Worm (Caenorhabditis elegans) whole organism, early embryonic: Measurements from ENCODE around the gene K06A4.6.

Experiments used
- B0310.2 ChIP-seq: sonication (generic microtip); optimal IDR thresholded peaks from 2 replicates; lab custom pipeline; 2016; ENCODE audit warnings: mild to moderate bottlenecking, missing genetic modification characterization, missing compliant biosample characterization
- F13C5.2 ChIP-seq: sonication (generic microtip); optimal IDR thresholded peaks from 2 replicates; lab custom pipeline; 2017; ENCODE audit warnings: mild to moderate bottlenecking, missing genetic modification characterization, inconsistent platforms, missing compliant biosample characterization
- aly-1 ChIP-seq: sonication (generic microtip); optimal IDR thresholded peaks from 2 replicates; lab custom pipeline; 2016; ENCODE audit warnings: missing genetic modification characterization, missing compliant biosample characterization
- ama-1 ChIP-seq: fragments of 150-350 bp; optimal IDR thresholded peaks from 2 replicates; lab custom pipeline; 2014
- ceh-13 ChIP-seq: fragments of 200-800 bp; sonication (Bioruptor generic); optimal IDR thresholded peaks from 2 replicates; lab custom pipeline; 2018; ENCODE audit warnings: mild to moderate bottlenecking, missing genetic modification characterization, missing compliant biosample characterization
- ceh-36 ChIP-seq: sonication (generic microtip); optimal IDR thresholded peaks from 2 replicates; lab custom pipeline; 2016; ENCODE audit warnings: missing genetic modification characterization, inconsistent platforms, missing compliant biosample characterization
- ets-7 ChIP-seq: sonication (generic microtip); optimal IDR thresholded peaks from 2 replicates; lab custom pipeline; 2016; ENCODE audit warnings: missing genotype, missing genetic modification characterization, missing compliant biosample characterization
- flt-1 ChIP-seq: fragments of 200-800 bp; sonication (Bioruptor generic); IDR thresholded peaks from 2 replicates; pipeline ENCODE4 v1.3.6; 2022; ENCODE audit warnings: missing genetic modification characterization, missing compliant biosample characterization
- hmbx-1 ChIP-seq: sonication (generic microtip); optimal IDR thresholded peaks from 2 replicates; lab custom pipeline; 2016; ENCODE audit warnings: mild to moderate bottlenecking, missing genetic modification characterization, missing compliant biosample characterization
- hmg-4 ChIP-seq: fragments of 200-800 bp; sonication (Bioruptor generic); optimal IDR thresholded peaks from 2 replicates; lab custom pipeline; 2018; ENCODE audit warnings: mild to moderate bottlenecking, missing genetic modification characterization, missing compliant biosample characterization
- hnd-1 ChIP-seq: sonication (generic microtip); optimal IDR thresholded peaks from 2 replicates; lab custom pipeline; 2016; ENCODE audit warnings: missing genetic modification characterization, missing compliant biosample characterization
- pes-1 ChIP-seq: fragments of 200-800 bp; sonication (Bioruptor generic); IDR thresholded peaks from 2 replicates; pipeline ENCODE4 v1.3.6; 2022; ENCODE audit warnings: missing genetic modification reagents, missing genetic modification characterization, missing compliant biosample characterization
- scrt-1 ChIP-seq: fragments of 200-800 bp; sonication (Bioruptor generic); IDR thresholded peaks from 2 replicates; pipeline ENCODE4 v1.3.6; 2022; ENCODE audit warnings: missing genetic modification characterization, missing compliant biosample characterization
- sea-1 ChIP-seq: fragments of 200-800 bp; sonication (Bioruptor generic); conservative IDR thresholded peaks from 2 replicates; pipeline ENCODE4 v1.3.6; 2022; ENCODE audit warnings: missing genetic modification characterization, missing compliant biosample characterization
- tbx-11 ChIP-seq: fragments of 200-800 bp; sonication (Bioruptor generic); IDR thresholded peaks from 2 replicates; pipeline ENCODE4 v1.3.6; 2022; ENCODE audit warnings: missing genetic modification characterization, missing compliant biosample characterization
- tbx-37 ChIP-seq: fragments of 200-800 bp; sonication (Bioruptor generic); conservative IDR thresholded peaks from 2 replicates; pipeline ENCODE4 v1.3.6; 2022; ENCODE audit warnings: missing genetic modification reagents, missing genetic modification characterization, missing compliant biosample characterization
- tra-4 ChIP-seq: sonication (generic microtip); optimal IDR thresholded peaks from 2 replicates; lab custom pipeline; 2017; ENCODE audit warnings: missing genetic modification characterization, missing compliant biosample characterization

The K06A4.6 gene

DNA sequence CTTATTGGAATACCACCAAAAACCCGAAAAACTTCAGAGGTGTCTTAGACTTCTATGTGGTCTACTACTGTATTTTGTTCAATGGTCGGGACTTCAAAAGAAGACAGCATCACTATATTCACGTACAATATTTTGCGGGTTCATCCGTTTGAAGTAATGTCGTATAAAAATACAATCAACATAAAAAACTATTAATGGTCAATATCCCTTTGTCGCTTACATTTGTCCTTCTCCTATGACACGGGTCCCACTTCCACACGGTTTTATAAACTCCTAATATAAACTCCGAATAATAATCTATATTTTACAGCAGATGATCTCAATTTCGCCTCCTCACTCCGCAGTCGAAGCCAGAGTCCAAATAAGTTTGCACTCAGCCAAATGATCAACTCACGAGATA lies 22.9 kb downstream of the K06A4.6 start:
- TF ChIP-seq hmg-4 (GFP tag; lab: Kevin White, UChicago) (no peak), ama-1 (lab: Kevin White, UChicago) (no peak), tra-4 (no peak), tbx-11 (no peak), scrt-1 (no peak), aly-1 (tag; lab: Kevin White, UChicago) (no peak), sea-1 (GFP tag; lab: Robert Waterston, UW) (no peak), F13C5.2 (tag; lab: Kevin White, UChicago) (no peak), pes-1 (GFP tag; lab: Robert Waterston, UW) (no peak), ets-7 (tag; lab: Kevin White, UChicago) (no peak), ceh-36 (tag; lab: Kevin White, UChicago) (no peak)

DNA sequence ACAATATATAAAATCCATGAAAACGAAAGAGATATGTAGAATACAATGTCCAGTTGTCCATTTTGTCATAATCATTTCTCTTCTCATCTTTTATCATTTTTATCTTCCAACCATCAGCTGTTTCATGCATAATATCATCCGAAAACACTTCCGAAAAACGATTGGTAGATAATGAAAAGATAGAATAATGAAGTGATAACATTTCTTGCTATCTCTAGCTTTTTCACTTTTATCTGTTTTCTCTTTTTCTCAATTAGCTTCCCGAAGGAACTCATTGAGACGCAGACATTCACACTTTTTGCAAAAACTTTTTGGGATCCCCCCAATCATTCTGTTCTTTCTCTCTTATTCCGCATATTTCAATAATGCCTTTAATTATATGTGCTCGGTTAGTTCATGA lies 26.5 kb downstream of the K06A4.6 start:
- TF ChIP-seq tra-4 (no peak), ets-7 (tag; lab: Kevin White, UChicago) (no peak), tbx-37 (GFP tag; lab: Robert Waterston, UW) (no peak), pes-1 (GFP tag; lab: Robert Waterston, UW) (no peak), hnd-1 (no peak), hmbx-1 (tag; lab: Kevin White, UChicago) (no peak), sea-1 (GFP tag; lab: Robert Waterston, UW) (no peak), ama-1 (lab: Kevin White, UChicago) (no peak), hmg-4 (GFP tag; lab: Kevin White, UChicago) (no peak), ceh-13 (GFP tag; lab: Kevin White, UChicago) (no peak), tbx-11 (no peak), aly-1 (tag; lab: Kevin White, UChicago) (no peak), scrt-1 (no peak), ceh-36 (tag; lab: Kevin White, UChicago) (no peak), B0310.2 (no peak)

DNA sequence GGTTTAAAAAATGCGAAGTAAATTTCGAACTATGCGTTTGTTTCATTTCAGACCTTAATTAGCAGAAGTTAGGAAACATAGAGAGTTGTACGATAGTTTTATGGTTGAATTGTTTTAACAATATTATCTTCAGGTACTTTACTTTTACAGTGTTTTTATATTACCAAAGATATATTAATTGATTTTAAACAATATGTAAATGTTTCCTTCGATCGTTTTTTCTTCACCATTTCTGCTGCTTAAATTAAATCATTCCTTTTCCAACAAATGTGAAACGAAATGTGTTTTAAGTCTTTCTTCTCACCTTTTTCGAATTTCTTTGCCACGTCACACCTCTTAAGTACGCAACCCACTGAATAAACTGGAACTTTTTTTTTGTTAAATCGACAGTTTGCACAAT lies 27.1 kb downstream of the K06A4.6 start:
- no peak for TF ChIP-seq ceh-36 (tag; lab: Kevin White, UChicago)
- no peak for TF ChIP-seq tra-4
- TF ChIP-seq pes-1 (GFP tag; lab: Robert Waterston, UW): no peak
- no peak for TF ChIP-seq ama-1 (lab: Kevin White, UChicago)
- TF ChIP-seq B0310.2: no peak

DNA sequence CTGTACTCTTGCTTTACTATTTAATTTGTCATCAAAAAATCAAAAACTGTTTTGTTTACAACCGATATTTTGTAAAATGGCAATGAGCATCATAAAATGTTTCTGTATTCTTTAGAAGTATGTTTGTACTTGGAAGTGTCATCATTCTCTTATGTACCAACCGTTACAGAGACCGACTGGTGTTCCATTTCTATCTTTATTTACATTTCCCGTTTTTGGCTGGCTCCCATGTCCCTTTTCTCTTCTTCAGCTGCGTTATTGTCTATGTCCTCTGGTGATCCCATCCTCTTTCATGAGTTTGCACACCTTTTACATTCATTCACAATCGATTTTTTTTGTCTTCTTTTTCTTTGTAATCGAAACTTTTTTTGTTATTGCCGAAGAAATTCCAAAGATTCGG lies 29.0 kb downstream of the K06A4.6 start:
- no peak for TF ChIP-seq flt-1
- TF ChIP-seq tbx-37 (GFP tag; lab: Robert Waterston, UW): no peak
- TF ChIP-seq ets-7 (tag; lab: Kevin White, UChicago): no peak
- TF ChIP-seq scrt-1: no peak

DNA sequence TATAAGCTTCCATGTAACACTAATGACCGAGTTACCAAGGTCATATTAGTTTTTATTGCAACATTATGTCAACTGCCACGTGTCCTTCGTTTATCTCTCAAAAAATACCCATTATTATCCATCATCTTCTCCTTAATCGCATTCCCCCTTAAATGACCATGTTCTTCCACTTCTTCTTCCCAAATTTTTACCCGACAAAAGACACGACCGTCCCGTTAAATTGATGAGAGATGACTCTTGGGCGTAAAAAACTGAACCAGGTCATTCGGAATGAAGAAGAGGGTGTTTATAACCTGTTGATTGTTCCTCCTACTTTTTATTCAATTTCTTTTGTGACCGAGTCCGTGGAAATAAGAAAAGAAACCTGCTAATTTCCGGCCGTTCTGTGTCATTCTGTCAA lies 35.8 kb downstream of the K06A4.6 start:
- no peak for TF ChIP-seq hmbx-1 (tag; lab: Kevin White, UChicago)
- no peak for TF ChIP-seq aly-1 (tag; lab: Kevin White, UChicago)
- no peak for TF ChIP-seq hnd-1
- no peak for TF ChIP-seq sea-1 (GFP tag; lab: Robert Waterston, UW)
- TF ChIP-seq tra-4: no peak
- TF ChIP-seq hmg-4 (GFP tag; lab: Kevin White, UChicago): no peak
- TF ChIP-seq ama-1 (lab: Kevin White, UChicago): no peak
- no peak for TF ChIP-seq scrt-1
- TF ChIP-seq pes-1 (GFP tag; lab: Robert Waterston, UW): no peak
- no peak for TF ChIP-seq ets-7 (tag; lab: Kevin White, UChicago)
- TF ChIP-seq B0310.2: no peak
- no peak for TF ChIP-seq flt-1
- TF ChIP-seq ceh-36 (tag; lab: Kevin White, UChicago): no peak
- no peak for TF ChIP-seq tbx-11

DNA sequence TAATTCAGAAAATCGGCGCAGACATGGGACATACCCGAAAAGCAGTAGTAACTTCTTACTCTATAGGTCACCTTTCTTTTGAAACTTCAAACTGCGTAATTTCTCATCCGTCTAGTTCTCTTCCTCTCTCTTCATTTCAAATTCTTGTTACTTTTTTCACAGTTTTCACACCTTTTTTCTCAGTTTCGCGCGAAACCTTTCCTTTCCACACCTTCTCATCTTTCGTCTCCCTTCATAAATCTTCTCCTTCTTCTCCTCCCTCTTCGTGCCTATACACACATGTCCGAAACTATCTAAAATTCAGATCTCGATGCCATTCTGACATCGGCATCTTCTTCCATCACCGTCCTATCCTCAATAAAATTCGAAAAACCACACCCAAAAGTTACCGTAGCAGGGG lies 36.7 kb downstream of the K06A4.6 start, which contains the start of gene wdr-62:
TSS of gene wdr-62 (plus strand) at position 301 of the 400 bp plus-strand sequence.
- TF ChIP-seq ama-1 (lab: Kevin White, UChicago) (no peak), scrt-1 (no peak), sea-1 (GFP tag; lab: Robert Waterston, UW) (no peak), F13C5.2 (tag; lab: Kevin White, UChicago) (no peak), tra-4 (no peak), ets-7 (tag; lab: Kevin White, UChicago) (no peak), ceh-13 (GFP tag; lab: Kevin White, UChicago) (no peak), flt-1 (no peak), pes-1 (GFP tag; lab: Robert Waterston, UW) (no peak), B0310.2 (no peak), tbx-37 (GFP tag; lab: Robert Waterston, UW) (no peak), aly-1 (tag; lab: Kevin White, UChicago) (no peak), hmbx-1 (tag; lab: Kevin White, UChicago) (no peak), tbx-11 (no peak), hmg-4 (GFP tag; lab: Kevin White, UChicago) (no peak)

DNA sequence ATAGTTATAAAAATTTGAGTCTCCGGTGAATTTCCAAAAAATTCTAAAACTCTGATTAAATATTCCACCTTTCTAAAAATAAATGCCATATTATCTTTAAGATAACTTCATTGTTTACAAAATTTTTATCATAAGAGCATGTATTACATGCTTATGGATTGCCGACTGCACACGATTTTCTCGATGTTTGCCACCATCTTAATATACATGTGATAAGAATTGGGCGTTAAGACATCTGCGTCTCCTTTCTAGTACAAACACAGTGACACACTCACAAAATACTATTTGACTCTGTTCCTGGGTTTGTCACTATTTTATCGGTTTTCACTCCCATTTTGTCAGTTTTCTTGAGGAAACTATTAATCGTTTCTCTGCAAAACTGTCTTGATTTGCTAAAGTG lies 37.4 kb downstream of the K06A4.6 start:
- no peak for TF ChIP-seq ceh-36 (tag; lab: Kevin White, UChicago)
- TF ChIP-seq hmg-4 (GFP tag; lab: Kevin White, UChicago): no peak
- no peak for TF ChIP-seq aly-1 (tag; lab: Kevin White, UChicago)
- TF ChIP-seq ama-1 (lab: Kevin White, UChicago): no peak
- no peak for TF ChIP-seq flt-1
- no peak for TF ChIP-seq pes-1 (GFP tag; lab: Robert Waterston, UW)
- no peak for TF ChIP-seq tra-4
- TF ChIP-seq tbx-11: no peak
- TF ChIP-seq ceh-13 (GFP tag; lab: Kevin White, UChicago): no peak
- TF ChIP-seq hnd-1: no peak
- no peak for TF ChIP-seq sea-1 (GFP tag; lab: Robert Waterston, UW)
- TF ChIP-seq B0310.2: no peak
- no peak for TF ChIP-seq tbx-37 (GFP tag; lab: Robert Waterston, UW)

DNA sequence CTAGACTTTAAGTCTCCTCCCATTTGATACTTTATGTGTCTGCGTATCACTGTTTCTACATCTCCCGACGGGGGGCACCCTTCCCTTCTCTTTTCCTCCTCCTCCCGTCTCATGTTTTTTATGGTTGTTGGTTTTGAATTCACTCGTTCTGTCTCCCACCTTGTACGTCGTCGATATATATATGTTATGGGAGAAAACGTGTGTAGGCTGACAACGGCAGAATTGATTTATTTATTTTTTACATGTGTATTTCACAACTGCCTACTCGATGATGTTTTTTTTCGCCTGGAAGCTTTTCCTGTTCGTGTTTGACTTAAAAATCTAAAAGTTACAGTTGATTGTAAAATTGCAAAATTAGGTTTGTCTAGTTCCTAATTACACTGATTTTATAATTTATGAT lies 38.0 kb downstream of the K06A4.6 start:
- TF ChIP-seq ama-1 (lab: Kevin White, UChicago) (no peak), hnd-1 (no peak), ets-7 (tag; lab: Kevin White, UChicago) (no peak), flt-1 (no peak), tbx-11 (no peak), B0310.2 (no peak), hmg-4 (GFP tag; lab: Kevin White, UChicago) (no peak), F13C5.2 (tag; lab: Kevin White, UChicago) (no peak)
